Worm (Caenorhabditis elegans): ENCODE data around the gene clec-254.
A peak's percentile ranks its signal among the peaks of the same experiment; 100 is the strongest.

clec-254 gene

ce11 chrV:18723604-18724003, 30.6 kb downstream of the clec-254 start (continued):
- TF ChIP-seq unc-55 (GFP tag; optimal IDR thresholded peaks at IDR 0.05): peak; percentile 76
- TF ChIP-seq nhr-11 (tag; optimal IDR thresholded peaks at IDR 0.05): no peak
- peak; percentile 85 for TF ChIP-seq gmeb-1 (tag; optimal IDR thresholded peaks at IDR 0.05)
- peak; percentile 74 for TF ChIP-seq nhr-25 (tag; optimal IDR thresholded peaks at IDR 0.05)
- peak; percentile 70 for TF ChIP-seq fos-1 (tag; optimal IDR thresholded peaks at IDR 0.05)

- TF ChIP-seq aly-2 (tag; optimal IDR thresholded peaks at IDR 0.05) (no peak), ztf-4 (tag; optimal IDR thresholded peaks at IDR 0.05) (no peak), unc-55 (GFP tag; optimal IDR thresholded peaks at IDR 0.05) (no peak), nhr-237 (tag; optimal IDR thresholded peaks at IDR 0.05) (no peak), nhr-25 (tag; optimal IDR thresholded peaks at IDR 0.05) (no peak), elt-1 (tag; optimal IDR thresholded peaks at IDR 0.05) (no peak), dmd-4 (tag; optimal IDR thresholded peaks at IDR 0.05) (no peak), alr-1 (tag; optimal IDR thresholded peaks at IDR 0.05) (no peak), sem-4 (tag; optimal IDR thresholded peaks at IDR 0.05) (no peak), gmeb-1 (tag; optimal IDR thresholded peaks at IDR 0.05) (no peak), snpc-4 (tag; optimal IDR thresholded peaks at IDR 0.05) (no peak), ceh-16 (tag; optimal IDR thresholded peaks at IDR 0.05) (no peak), nhr-77 (tag; optimal IDR thresholded peaks at IDR 0.05) (no peak), mdl-1 (tag; optimal IDR thresholded peaks at IDR 0.05) (no peak), nhr-23 (tag; optimal IDR thresholded peaks at IDR 0.05) (no peak), elt-3 (tag; optimal IDR thresholded peaks at IDR 0.05) (no peak), lin-11 (tag; optimal IDR thresholded peaks at IDR 0.05) (no peak), lsy-2 (tag; optimal IDR thresholded peaks at IDR 0.05) (no peak)
Measured at ce11 chrV:18722510-18723299, 31.5 kb downstream of the clec-254 start.

- TF ChIP-seq aly-2 (tag; optimal IDR thresholded peaks at IDR 0.05): no peak
- no peak for TF ChIP-seq zag-1 (tag; optimal IDR thresholded peaks at IDR 0.05)
- no peak for TF ChIP-seq nhr-10 (tag; optimal IDR thresholded peaks at IDR 0.05)
- TF ChIP-seq peb-1 (tag; optimal IDR thresholded peaks at IDR 0.05): no peak
- no peak for TF ChIP-seq lin-39 (tag; optimal IDR thresholded peaks at IDR 0.05)
- no peak for TF ChIP-seq skn-1 (tag; optimal IDR thresholded peaks at IDR 0.05)
- no peak for TF ChIP-seq nhr-129 (tag; optimal IDR thresholded peaks at IDR 0.05)
- TF ChIP-seq ama-1 (optimal IDR thresholded peaks at IDR 0.05): no peak
- no peak for TF ChIP-seq elt-1 (tag; optimal IDR thresholded peaks at IDR 0.05)
- TF ChIP-seq nhr-23 (tag; optimal IDR thresholded peaks at IDR 0.05): no peak
- no peak for TF ChIP-seq nhr-12 (tag; optimal IDR thresholded peaks at IDR 0.05)
- TF ChIP-seq F13H6.1 (tag; optimal IDR thresholded peaks at IDR 0.05): no peak
- no peak for TF ChIP-seq nhr-77 (tag; optimal IDR thresholded peaks at IDR 0.05)
- TF ChIP-seq sma-9 (GFP tag; optimal IDR thresholded peaks at IDR 0.05): no peak
- TF ChIP-seq sma-9 (tag; optimal IDR thresholded peaks at IDR 0.05): no peak
- TF ChIP-seq mbf-1 (tag; optimal IDR thresholded peaks at IDR 0.05): no peak
- no peak for TF ChIP-seq fos-1 (tag; optimal IDR thresholded peaks at IDR 0.05)
Measured at ce11 chrV:18721873-18722272, 32.4 kb downstream of the clec-254 start.

- TF ChIP-seq fos-1 (tag; optimal IDR thresholded peaks at IDR 0.05) (peak; percentile 91), lin-11 (tag; optimal IDR thresholded peaks at IDR 0.05) (no peak)
Measured at ce11 chrV:18719956-18720489, 34.2 kb downstream of the clec-254 start, which contains the start of gene Y17D7C.2. Y17D7C.2 (minus strand) TSS chrV:18719987.

DNA sequence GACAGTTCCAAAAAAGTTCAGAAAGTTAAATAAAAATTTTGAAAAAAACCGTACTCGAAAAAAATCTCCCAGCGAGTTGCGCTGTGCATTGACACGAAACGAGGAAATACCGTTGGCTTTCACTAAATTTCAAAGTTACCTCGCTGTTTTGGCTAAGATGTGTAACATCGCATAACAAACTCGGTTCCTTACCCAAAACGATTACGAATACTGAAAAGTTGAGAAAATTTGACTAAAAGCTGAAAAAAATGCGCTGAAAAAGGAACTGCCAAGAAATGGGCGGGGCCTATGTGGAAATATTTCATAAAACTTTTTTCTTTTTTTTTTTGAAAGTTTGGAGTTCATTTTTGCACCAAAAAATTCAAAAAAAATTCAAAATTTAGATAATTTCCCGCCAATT, 34.8 kb downstream of the clec-254 start:
- TF ChIP-seq F13H6.1 (tag; optimal IDR thresholded peaks at IDR 0.05) (no peak), nhr-23 (tag; optimal IDR thresholded peaks at IDR 0.05) (peak; percentile 34)

ce11 chrV:18712118-18712517, 42.1 kb downstream of the clec-254 start:
- TF ChIP-seq elt-3 (tag; optimal IDR thresholded peaks at IDR 0.05): no peak
- no peak for TF ChIP-seq sma-3 (GFP tag; optimal IDR thresholded peaks at IDR 0.05)
- no peak for TF ChIP-seq ztf-4 (tag; optimal IDR thresholded peaks at IDR 0.05)
- no peak for TF ChIP-seq mab-5 (tag; optimal IDR thresholded peaks at IDR 0.05)
- no peak for TF ChIP-seq aly-2 (tag; optimal IDR thresholded peaks at IDR 0.05)
- TF ChIP-seq ceh-16 (tag; optimal IDR thresholded peaks at IDR 0.05): no peak
- no peak for TF ChIP-seq alr-1 (tag; optimal IDR thresholded peaks at IDR 0.05)
- no peak for TF ChIP-seq lin-13 (GFP tag; optimal IDR thresholded peaks at IDR 0.05)
- no peak for TF ChIP-seq lsy-2 (tag; optimal IDR thresholded peaks at IDR 0.05)
- TF ChIP-seq ceh-82 (tag; optimal IDR thresholded peaks at IDR 0.05): no peak
- TF ChIP-seq C34F6.9 (tag; optimal IDR thresholded peaks at IDR 0.05): no peak

Measured in whole organism, L2 larva.